Worm (Caenorhabditis elegans): ENCODE measurements around the gene istr-1.

The istr-1 gene

ce11 chrV:12697364-12697901 is at the start of gene istr-1:
Gene istr-1 (plus strand): TSS chrV:12697858.
- no peak for TF ChIP-seq dmd-9 (GFP tag; IDR thresholded peaks at IDR 0.05)
- peak; percentile 38 for TF ChIP-seq T20F7.1 (GFP tag; optimal IDR thresholded peaks at IDR 0.05)
- peak in 1 of 2 experiments; percentile 47 for TF ChIP-seq lsy-2 (tag; optimal IDR thresholded peaks at IDR 0.05)
- TF ChIP-seq pqm-1 (tag; optimal IDR thresholded peaks at IDR 0.05) = no peak
- no peak for TF ChIP-seq F49E8.2 (tag; optimal IDR thresholded peaks at IDR 0.05; ENCODE audit: borderline replicate concordance)
- TF ChIP-seq nhr-76 (tag; optimal IDR thresholded peaks at IDR 0.05) = no peak
- no peak for TF ChIP-seq Y75B8A.6 (GFP tag; IDR thresholded peaks at IDR 0.05)
- peak; percentile 49 for TF ChIP-seq lin-38 (GFP tag; IDR thresholded peaks at IDR 0.05)
- peak; percentile 52 for TF ChIP-seq nhr-11 (tag; optimal IDR thresholded peaks at IDR 0.05)
- TF ChIP-seq unc-39 (tag; optimal IDR thresholded peaks at IDR 0.05) = no peak
- no peak for TF ChIP-seq mes-2 (tag; optimal IDR thresholded peaks at IDR 0.05; ENCODE audit: poor library complexity, severe bottlenecking)
- TF ChIP-seq lim-7 (GFP tag; IDR thresholded peaks at IDR 0.05) = no peak
- no peak for TF ChIP-seq nhr-77 (tag; optimal IDR thresholded peaks at IDR 0.05)
- TF ChIP-seq nhr-25 (tag; optimal IDR thresholded peaks at IDR 0.05; ENCODE audit: borderline replicate concordance, insufficient read depth) = no peak
- no peak for TF ChIP-seq unc-62 (GFP tag; optimal IDR thresholded peaks at IDR 0.05 in 1 of 2)
- no peak for TF ChIP-seq unc-62 (tag; optimal IDR thresholded peaks at IDR 0.05)
- TF ChIP-seq skn-1 (tag; optimal IDR thresholded peaks at IDR 0.05) = no peak
- TF ChIP-seq daf-12 (tag; optimal IDR thresholded peaks at IDR 0.05) = no peak
- no peak for TF ChIP-seq mxl-2 (GFP tag; conservative IDR thresholded peaks at IDR 0.05)
- no peak for TF ChIP-seq mxl-3 (GFP tag; optimal IDR thresholded peaks at IDR 0.05)
- TF ChIP-seq T26A8.4 (GFP tag; IDR thresholded peaks at IDR 0.05) = no peak
- TF ChIP-seq unc-130 (GFP tag; optimal IDR thresholded peaks at IDR 0.05) = no peak
- TF ChIP-seq D1046.2 (GFP tag; IDR thresholded peaks at IDR 0.05) = no peak
- no peak for TF ChIP-seq snpc-4 (tag; optimal IDR thresholded peaks at IDR 0.05)
- no peak for TF ChIP-seq egl-27 (tag; optimal IDR thresholded peaks at IDR 0.05)
- TF ChIP-seq zip-2 (tag; optimal IDR thresholded peaks at IDR 0.05) = no peak
- TF ChIP-seq Y5F2A.4 (GFP tag; optimal IDR thresholded peaks at IDR 0.05) = no peak
- no peak for TF ChIP-seq daf-8 (GFP tag; IDR thresholded peaks at IDR 0.05)
- no peak for TF ChIP-seq ces-1 (GFP tag; optimal IDR thresholded peaks at IDR 0.05)
- no peak for TF ChIP-seq saeg-2 (GFP tag; IDR thresholded peaks at IDR 0.05)
- TF ChIP-seq zfp-3 (GFP tag; conservative IDR thresholded peaks at IDR 0.05) = no peak
- TF ChIP-seq lir-3 (tag; optimal IDR thresholded peaks at IDR 0.05) = no peak
- no peak for TF ChIP-seq nhr-42 (GFP tag; IDR thresholded peaks at IDR 0.05)
- no peak for TF ChIP-seq lin-1 (GFP tag; IDR thresholded peaks at IDR 0.05)
- peak; percentile 74 for TF ChIP-seq hlh-30 (tag; optimal IDR thresholded peaks at IDR 0.05; ENCODE audit: insufficient read depth)
- TF ChIP-seq mdt-29 (GFP tag; IDR thresholded peaks at IDR 0.05) = no peak
- no peak for TF ChIP-seq ceh-62 (tag; optimal IDR thresholded peaks at IDR 0.05)
- TF ChIP-seq ZK337.2 (GFP tag; IDR thresholded peaks at IDR 0.05) = no peak
- TF ChIP-seq zip-11 (GFP tag; IDR thresholded peaks at IDR 0.05) = no peak
- TF ChIP-seq lin-29 (GFP tag; IDR thresholded peaks at IDR 0.05) = no peak
- TF ChIP-seq daf-16 (GFP tag; optimal IDR thresholded peaks at IDR 0.05) = no peak
- TF ChIP-seq daf-16 (tag; optimal IDR thresholded peaks at IDR 0.05) = peak; percentile 39
- TF ChIP-seq set-16 (GFP tag; IDR thresholded peaks at IDR 0.05) = no peak
- no peak for TF ChIP-seq F37D6.2 (tag; optimal IDR thresholded peaks at IDR 0.05)
- TF ChIP-seq nhr-41 (GFP tag; IDR thresholded peaks at IDR 0.05) = no peak
- no peak for TF ChIP-seq gei-8 (GFP tag; optimal IDR thresholded peaks at IDR 0.05)
- no peak for TF ChIP-seq tra-1 (GFP tag; IDR thresholded peaks at IDR 0.05)
- no peak for TF ChIP-seq nhr-10 (tag; optimal IDR thresholded peaks at IDR 0.05)
- TF ChIP-seq zfp-2 (tag; optimal IDR thresholded peaks at IDR 0.05) = no peak
- peak; percentile 30 for TF ChIP-seq nhr-6 (tag; optimal IDR thresholded peaks at IDR 0.05)
- TF ChIP-seq attf-4 (tag; optimal IDR thresholded peaks at IDR 0.05) = no peak
- TF ChIP-seq rbr-2 (tag; optimal IDR thresholded peaks at IDR 0.05) = peak; percentile 0
- no peak for TF ChIP-seq ztf-7 (tag; optimal IDR thresholded peaks at IDR 0.05)
